Fruit fly (Drosophila melanogaster) whole organism, pupa: ENCODE measurements around the gene Fum3.
A peak's percentile ranks its signal among the peaks of the same experiment; 100 is the strongest.

Experiments used
- CG12605 ChIP-seq: fragments of 200-800 bp; sonication (Bioruptor generic); IDR thresholded peaks from 2 replicates; pipeline ENCODE4 v1.3.6; 2022; ENCODE audit warnings: missing biosample characterization, missing genetic modification characterization
- CG17806 ChIP-seq: fragments of 200-800 bp; sonication (Bioruptor generic); optimal IDR thresholded peaks from 2 replicates; lab custom pipeline; 2018; ENCODE audit warnings: missing biosample characterization, mild to moderate bottlenecking, missing genetic modification characterization, moderate library complexity
- CG34367 ChIP-seq: fragments of 200-800 bp; sonication (Bioruptor generic); optimal IDR thresholded peaks from 2 replicates; lab custom pipeline; 2018; ENCODE audit warnings: missing biosample characterization, mild to moderate bottlenecking, missing genetic modification characterization
- CG4496 ChIP-seq: fragments of 200-800 bp; sonication (Bioruptor generic); IDR thresholded peaks from 3 replicates; pipeline ENCODE4 v1.3.6; 2022; ENCODE audit warnings: missing biosample characterization, missing genetic modification characterization
- CG8301 ChIP-seq: fragments of 200-800 bp; sonication (Bioruptor generic); optimal IDR thresholded peaks from 2 replicates; lab custom pipeline; 2018; ENCODE audit warnings: missing biosample characterization, mild to moderate bottlenecking, missing genetic modification characterization
- CG9948 ChIP-seq: fragments of 200-800 bp; sonication (Bioruptor generic); optimal IDR thresholded peaks from 2 replicates; lab custom pipeline; 2018; ENCODE audit warnings: missing biosample characterization, mild to moderate bottlenecking, missing genetic modification characterization, moderate library complexity
- EcR ChIP-seq: fragments of 200-800 bp; sonication (Bioruptor generic); optimal IDR thresholded peaks from 3 replicates; lab custom pipeline; 2019; ENCODE audit warnings: missing biosample characterization, missing genetic modification characterization, mild to moderate bottlenecking, moderate library complexity, missing genetic modification reagents
- Ets98B ChIP-seq: fragments of 200-800 bp; sonication (Bioruptor generic); IDR thresholded peaks from 2 replicates; pipeline ENCODE4 v1.3.6; 2022; ENCODE audit warnings: missing biosample characterization, missing genetic modification characterization
- Pif1A ChIP-seq: fragments of 200-800 bp; sonication (Bioruptor generic); optimal IDR thresholded peaks from 3 replicates; lab custom pipeline; 2016; ENCODE audit warnings: missing biosample characterization, missing genetic modification characterization
- Pif1B ChIP-seq: fragments of 200-800 bp; sonication (Bioruptor generic); optimal IDR thresholded peaks from 3 replicates; lab custom pipeline; 2016; ENCODE audit warnings: missing biosample characterization, missing genetic modification characterization
- fd96Ca ChIP-seq: fragments of 200-800 bp; sonication (Bioruptor generic); IDR thresholded peaks from 3 replicates; pipeline ENCODE4 v1.3.6; 2022; ENCODE audit warnings: missing biosample characterization, missing genetic modification characterization

DNA sequence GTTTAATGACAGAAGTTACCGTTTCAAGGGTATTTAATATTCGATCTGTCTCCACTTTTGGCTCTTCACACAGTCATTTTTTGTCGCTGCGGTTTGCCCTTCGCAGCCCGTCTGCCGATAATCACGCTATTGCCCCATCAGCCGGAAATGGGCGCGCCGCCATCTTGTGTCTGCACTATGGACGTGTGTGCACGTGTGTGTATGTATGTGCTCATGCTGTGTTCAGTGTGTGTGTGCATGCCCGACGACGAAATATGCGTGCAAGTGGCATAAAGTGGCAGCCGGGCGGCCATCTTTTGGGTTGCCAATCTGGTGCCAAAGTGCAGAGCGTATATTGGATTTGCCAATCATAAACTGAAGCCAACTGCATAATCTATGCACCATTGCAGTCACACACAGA is 11.2 kb downstream of the Fum3 start:
- no peak for TF ChIP-seq CG17806
- TF ChIP-seq Pif1B (GFP tag; lab: Kevin White, UChicago): no peak
- no peak for TF ChIP-seq EcR
- no peak for TF ChIP-seq Ets98B (GFP tag; lab: Robert Waterston, UW)
- no peak for TF ChIP-seq CG34367 (tag; lab: Kevin White, UChicago)
- no peak for TF ChIP-seq Pif1A (GFP tag; lab: Kevin White, UChicago)
- TF ChIP-seq CG12605 (GFP tag; lab: Robert Waterston, UW): no peak
- peak; percentile 70 for TF ChIP-seq CG4496 (GFP tag; lab: Robert Waterston, UW)
- TF ChIP-seq fd96Ca (GFP tag; lab: Robert Waterston, UW): no peak
- TF ChIP-seq CG9948 (tag; lab: Kevin White, UChicago): no peak
- TF ChIP-seq CG8301 (tag; lab: Kevin White, UChicago): no peak
